Worm (Caenorhabditis elegans) whole organism, L4 larva: Measurements from ENCODE around the gene ddx-23.

Experiments used
- D1046.2 ChIP-seq: fragments of 200-800 bp; sonication (Bioruptor generic); IDR thresholded peaks from 2 replicates; pipeline ENCODE4 v1.3.6; 2022; ENCODE audit warnings: missing genetic modification characterization, missing compliant biosample characterization
- F26F4.8 ChIP-seq: fragments of 200-800 bp; sonication (Bioruptor generic); conservative IDR thresholded peaks from 2 replicates; pipeline ENCODE4 v1.3.6; 2022; ENCODE audit warnings: missing genetic modification characterization, missing compliant biosample characterization
- T20F7.1 ChIP-seq: fragments of 200-800 bp; sonication (Bioruptor generic); optimal IDR thresholded peaks from 2 replicates; lab custom pipeline; 2018; ENCODE audit warnings: mild to moderate bottlenecking, missing genetic modification characterization, missing compliant biosample characterization
- Y105C5A.15 ChIP-seq: fragments of 200-800 bp; sonication (Bioruptor generic); IDR thresholded peaks from 2 replicates; pipeline ENCODE4 v1.3.6; 2022; ENCODE audit warnings: missing genetic modification characterization, missing compliant biosample characterization
- Y5F2A.4 ChIP-seq: fragments of 200-800 bp; sonication (Bioruptor generic); optimal IDR thresholded peaks from 2 replicates; lab custom pipeline; 2018; ENCODE audit warnings: mild to moderate bottlenecking, missing genetic modification characterization, missing compliant biosample characterization
- Y75B8A.6 ChIP-seq: fragments of 200-800 bp; sonication (Bioruptor generic); IDR thresholded peaks from 2 replicates; pipeline ENCODE4 v1.3.6; 2022; ENCODE audit warnings: missing genetic modification reagents, missing genetic modification characterization, missing compliant biosample characterization
- aha-1 ChIP-seq: fragments of 150-350 bp; peaks from one replicate; lab custom pipeline; 2014; ENCODE audit warnings: missing biosample characterization, missing genetic modification characterization
- arid-1 ChIP-seq: fragments of 200-800 bp; sonication (Bioruptor generic); conservative IDR thresholded peaks from 2 replicates; pipeline ENCODE4 v1.3.6; 2022; ENCODE audit warnings: missing genetic modification reagents, missing genetic modification characterization, missing compliant biosample characterization
- ceh-28 ChIP-seq: fragments of 150-350 bp; optimal IDR thresholded peaks from 2 replicates; lab custom pipeline; 2014; ENCODE audit warnings: missing biosample characterization, missing genetic modification reagents, missing genetic modification characterization
- daf-16 ChIP-seq, 3 experiments: sonication (generic microtip); optimal IDR thresholded peaks; 2 replicates each; lab custom pipeline; 2016 to 2017; ENCODE audit warnings: missing genetic modification characterization in 3 of 3, missing genetic modification reagents in 3 of 3, mild to moderate bottlenecking in 2 of 3, missing compliant biosample characterization in 2 of 3, missing biosample characterization in 1 of 3, moderate library complexity in 1 of 3
- daf-8 ChIP-seq: fragments of 200-800 bp; sonication (Bioruptor generic); IDR thresholded peaks from 2 replicates; pipeline ENCODE4 v1.3.6; 2022; ENCODE audit warnings: missing genetic modification characterization, missing compliant biosample characterization
- dpl-1 ChIP-seq: fragments of 150-350 bp; optimal IDR thresholded peaks from 2 replicates; lab custom pipeline; 2014; ENCODE audit warnings: missing biosample characterization, missing genetic modification reagents, missing genetic modification characterization
- duxl-1 ChIP-seq: sonication (generic microtip); optimal IDR thresholded peaks from 2 replicates; lab custom pipeline; 2016; ENCODE audit warnings: mild to moderate bottlenecking, missing genetic modification characterization, moderate library complexity, missing compliant biosample characterization; ENCODE audit not compliant: poor library complexity
- dve-1 ChIP-seq: sonication (generic microtip); optimal IDR thresholded peaks from 2 replicates; lab custom pipeline; 2017; ENCODE audit warnings: antibody characterized with exemption, mild to moderate bottlenecking, missing genetic modification characterization, missing compliant biosample characterization; ENCODE audit not compliant: insufficient read depth
- fkh-10 ChIP-seq: fragments of 150-350 bp; optimal IDR thresholded peaks from 2 replicates; lab custom pipeline; 2014; ENCODE audit warnings: missing biosample characterization, missing genetic modification reagents, missing genetic modification characterization
- hlh-11 ChIP-seq: fragments of 200-800 bp; sonication (Bioruptor generic); optimal IDR thresholded peaks from 2 replicates; lab custom pipeline; 2018; ENCODE audit warnings: mild to moderate bottlenecking, missing genetic modification characterization, missing compliant biosample characterization
- hlh-30 ChIP-seq: sonication (generic microtip); optimal IDR thresholded peaks from 2 replicates; lab custom pipeline; 2017; ENCODE audit warnings: antibody characterized with exemption, mild to moderate bottlenecking, missing genetic modification characterization, missing compliant biosample characterization; ENCODE audit not compliant: insufficient read depth
- hmg-1.1 ChIP-seq: fragments of 200-800 bp; sonication (Bioruptor generic); IDR thresholded peaks from 2 replicates; pipeline ENCODE4 v1.3.6; 2022; ENCODE audit warnings: missing genetic modification reagents, missing genetic modification characterization, missing compliant biosample characterization
- lin-15B ChIP-seq: fragments of 150-350 bp; sonication (generic microtip); optimal IDR thresholded peaks from 3 replicates; lab custom pipeline; 2014; ENCODE audit warnings: missing biosample characterization, missing genetic modification characterization
- lin-38 ChIP-seq: fragments of 200-800 bp; sonication (Bioruptor generic); IDR thresholded peaks from 2 replicates; pipeline ENCODE4 v1.3.6; 2022; ENCODE audit warnings: missing genetic modification reagents, missing genetic modification characterization, missing compliant biosample characterization
- lir-3 ChIP-seq: sonication (generic microtip); optimal IDR thresholded peaks from 2 replicates; lab custom pipeline; 2016; ENCODE audit warnings: mild to moderate bottlenecking, missing genetic modification characterization, missing compliant biosample characterization
- madf-5 ChIP-seq, 2 experiments: fragments of 200-800 bp; sonication (Bioruptor generic); IDR thresholded peaks; 2 replicates each; pipeline ENCODE4 v1.3.6; 2022; ENCODE audit warnings: missing compliant biosample characterization in 2 of 2, missing genetic modification characterization in 2 of 2
- mdl-1 ChIP-seq, 2 experiments: fragments of 150-350 bp in 1 of 2; sonication (generic microtip) in 1 of 2; optimal IDR thresholded peaks; 2 replicates each; lab custom pipeline; 2014 to 2017; ENCODE audit warnings: missing biosample characterization in 2 of 2, missing genetic modification characterization in 2 of 2
- mep-1 ChIP-seq: fragments of 150-350 bp; sonication (generic microtip); optimal IDR thresholded peaks from 3 replicates; lab custom pipeline; 2014; ENCODE audit warnings: missing biosample characterization, missing genetic modification characterization
- mes-2 ChIP-seq: sonication (generic microtip); optimal IDR thresholded peaks from 2 replicates; lab custom pipeline; 2016; ENCODE audit warnings: missing genotype, mild to moderate bottlenecking, missing genetic modification characterization, missing compliant biosample characterization; ENCODE audit not compliant: poor library complexity, severe bottlenecking
- nhr-10 ChIP-seq: fragments of 150-350 bp; optimal IDR thresholded peaks from 2 replicates; lab custom pipeline; 2014; ENCODE audit warnings: missing biosample characterization, missing genetic modification characterization
- nhr-11 ChIP-seq: fragments of 150-350 bp; optimal IDR thresholded peaks from 2 replicates; lab custom pipeline; 2014; ENCODE audit warnings: missing biosample characterization, missing genetic modification characterization
- nhr-237 ChIP-seq: sonication (generic microtip); optimal IDR thresholded peaks from 2 replicates; lab custom pipeline; 2017; ENCODE audit warnings: missing biosample characterization, missing genetic modification characterization
- nhr-25 ChIP-seq: sonication (generic microtip); optimal IDR thresholded peaks from 2 replicates; lab custom pipeline; 2017; ENCODE audit warnings: missing genetic modification characterization, mild to moderate bottlenecking, missing compliant biosample characterization, antibody characterized with exemption, moderate library complexity, borderline replicate concordance; ENCODE audit not compliant: insufficient read depth
- nhr-28 ChIP-seq: fragments of 150-350 bp; optimal IDR thresholded peaks from 2 replicates; lab custom pipeline; 2014; ENCODE audit warnings: missing biosample characterization, missing genetic modification characterization
- nhr-42 ChIP-seq: fragments of 200-800 bp; sonication (Bioruptor generic); IDR thresholded peaks from 2 replicates; pipeline ENCODE4 v1.3.6; 2022; ENCODE audit warnings: missing genetic modification characterization, missing compliant biosample characterization
- nhr-48 ChIP-seq: sonication (generic microtip); optimal IDR thresholded peaks from 2 replicates; lab custom pipeline; 2016; ENCODE audit warnings: mild to moderate bottlenecking, missing genetic modification characterization, missing compliant biosample characterization
- nhr-77 ChIP-seq: fragments of 150-350 bp; optimal IDR thresholded peaks from 2 replicates; lab custom pipeline; 2014; ENCODE audit warnings: missing biosample characterization, missing genetic modification characterization
- php-3 ChIP-seq: fragments of 200-800 bp; sonication (Bioruptor generic); IDR thresholded peaks from 2 replicates; pipeline ENCODE4 v1.3.6; 2022; ENCODE audit warnings: missing genetic modification reagents, missing genetic modification characterization, missing compliant biosample characterization
- sdz-12 ChIP-seq: fragments of 200-800 bp; sonication (Bioruptor generic); optimal IDR thresholded peaks from 2 replicates; lab custom pipeline; 2018; ENCODE audit warnings: mild to moderate bottlenecking, missing genetic modification characterization, missing compliant biosample characterization
- set-16 ChIP-seq: fragments of 200-800 bp; sonication (Bioruptor generic); IDR thresholded peaks from 2 replicates; pipeline ENCODE4 v1.3.6; 2022; ENCODE audit warnings: missing genetic modification reagents, missing genetic modification characterization, missing compliant biosample characterization
- skn-1 ChIP-seq: fragments of 150-350 bp; optimal IDR thresholded peaks from 2 replicates; lab custom pipeline; 2014; ENCODE audit warnings: missing biosample characterization, missing genetic modification characterization
- spr-1 ChIP-seq: sonication (generic microtip); optimal IDR thresholded peaks from 2 replicates; lab custom pipeline; 2016; ENCODE audit warnings: mild to moderate bottlenecking, missing genetic modification characterization, missing compliant biosample characterization
- unc-62 ChIP-seq, 3 experiments: fragments of 150-350 bp in 1 of 3; sonication (generic microtip); optimal IDR thresholded peaks in 2 of 3; peaks in 1 of 3; 1 replicate in 1 of 3; 2 replicates in 2 of 3; lab custom pipeline; 2014 to 2017; ENCODE audit warnings: missing biosample characterization in 3 of 3, missing genetic modification characterization in 3 of 3, missing genetic modification reagents in 3 of 3, missing genotype in 1 of 3
- zip-2 ChIP-seq: fragments of 150-350 bp; optimal IDR thresholded peaks from 2 replicates; lab custom pipeline; 2014; ENCODE audit warnings: missing biosample characterization, missing genetic modification characterization

ddx-23 gene

DNA sequence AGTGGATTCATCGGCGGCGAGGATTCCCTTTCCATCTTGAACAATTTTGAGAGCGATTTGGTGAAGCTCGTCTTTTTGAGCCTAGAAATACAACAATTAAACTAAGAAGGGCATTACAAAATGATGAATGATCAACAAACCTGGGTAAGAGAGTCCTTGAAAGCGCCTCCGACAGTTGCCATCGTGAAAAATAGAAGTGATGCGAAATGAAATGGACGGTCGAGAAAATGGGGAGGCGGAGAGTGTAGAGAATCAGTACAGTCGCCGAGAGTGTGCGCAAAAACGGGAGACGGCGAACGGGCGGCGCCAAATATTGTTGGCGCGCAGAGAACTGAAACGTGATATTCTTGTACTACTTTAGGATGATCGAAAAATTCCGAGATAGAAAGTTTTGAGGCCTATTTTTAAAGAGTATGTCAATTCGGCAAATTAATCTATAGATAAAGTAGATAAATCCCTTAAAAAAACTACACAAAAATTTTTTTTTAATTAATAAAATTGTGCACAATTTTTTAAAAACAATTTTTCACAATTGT lies 23.1 kb upstream of the ddx-23 start, which contains the start of gene aldo-2 (continued):
- TF ChIP-seq nhr-48 (tag; lab: Kevin White, UChicago) = no peak
- TF ChIP-seq set-16 (GFP tag; lab: Robert Waterston, UW) = no peak
- no peak for TF ChIP-seq lir-3 (tag; lab: Kevin White, UChicago)

DNA sequence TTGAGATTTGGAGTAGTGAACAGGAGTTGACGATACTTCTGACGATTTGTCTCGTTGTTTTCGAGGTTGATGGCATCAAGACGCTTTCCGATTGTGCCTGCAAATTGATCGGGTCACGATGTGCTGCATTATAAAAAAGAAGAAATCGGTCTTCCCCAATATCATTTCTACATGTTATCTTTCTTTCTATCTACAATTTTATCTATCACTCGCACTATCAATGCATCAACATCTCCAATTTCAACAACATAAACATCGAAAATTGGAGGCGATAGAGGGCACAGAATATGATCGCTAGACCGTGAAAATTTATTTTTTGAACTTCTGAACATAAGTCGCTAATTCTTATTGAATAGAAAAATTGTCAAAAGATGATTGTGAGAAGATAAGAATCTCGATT lies 22.6 kb upstream of the ddx-23 start:
- no peak for TF ChIP-seq daf-8
- TF ChIP-seq duxl-1 (tag; lab: Kevin White, UChicago) = peak; percentile 42
- peak; percentile 21 for TF ChIP-seq nhr-28 (tag; lab: Kevin White, UChicago)
- TF ChIP-seq daf-16 (GFP tag; optimal IDR thresholded peaks at IDR 0.05; lab: Kevin White, UChicago) = no peak
- TF ChIP-seq daf-16 (tag; optimal IDR thresholded peaks at IDR 0.05; lab: Kevin White, UChicago) = peak; percentile 80
- TF ChIP-seq, all 104 proteins: peak for 3

DNA sequence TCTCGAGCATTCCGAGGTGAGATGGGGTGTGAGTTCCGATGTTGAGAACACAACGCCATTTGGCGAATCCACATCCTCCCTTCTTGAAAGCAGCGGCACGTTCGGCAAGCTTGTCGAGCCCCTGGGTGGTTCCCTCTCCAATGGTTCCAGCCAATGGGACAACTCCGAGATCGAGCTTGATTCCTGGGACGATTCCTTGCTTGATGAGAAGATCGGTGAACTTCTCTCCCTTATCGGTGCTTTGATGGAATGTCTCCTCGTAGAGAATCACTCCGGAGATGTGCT lies 22.3 kb upstream of the ddx-23 start:
- peak; percentile 57; the same call in 1 of the 2 replicates for TF ChIP-seq set-16 (GFP tag; lab: Robert Waterston, UW)
- 0 out of 4 replicates have a peak, but pooled peaks of 1 of the 2 experiments have one; percentile 24 for TF ChIP-seq madf-5 (GFP tag; IDR thresholded peaks at IDR 0.05; lab: Robert Waterston, UW)
- no peak for TF ChIP-seq Y5F2A.4
- TF ChIP-seq zip-2 (tag; lab: Kevin White, UChicago) = no peak
- TF ChIP-seq daf-8 = no peak
- no peak for TF ChIP-seq F26F4.8
- TF ChIP-seq, all 104 proteins: peak for 2

DNA sequence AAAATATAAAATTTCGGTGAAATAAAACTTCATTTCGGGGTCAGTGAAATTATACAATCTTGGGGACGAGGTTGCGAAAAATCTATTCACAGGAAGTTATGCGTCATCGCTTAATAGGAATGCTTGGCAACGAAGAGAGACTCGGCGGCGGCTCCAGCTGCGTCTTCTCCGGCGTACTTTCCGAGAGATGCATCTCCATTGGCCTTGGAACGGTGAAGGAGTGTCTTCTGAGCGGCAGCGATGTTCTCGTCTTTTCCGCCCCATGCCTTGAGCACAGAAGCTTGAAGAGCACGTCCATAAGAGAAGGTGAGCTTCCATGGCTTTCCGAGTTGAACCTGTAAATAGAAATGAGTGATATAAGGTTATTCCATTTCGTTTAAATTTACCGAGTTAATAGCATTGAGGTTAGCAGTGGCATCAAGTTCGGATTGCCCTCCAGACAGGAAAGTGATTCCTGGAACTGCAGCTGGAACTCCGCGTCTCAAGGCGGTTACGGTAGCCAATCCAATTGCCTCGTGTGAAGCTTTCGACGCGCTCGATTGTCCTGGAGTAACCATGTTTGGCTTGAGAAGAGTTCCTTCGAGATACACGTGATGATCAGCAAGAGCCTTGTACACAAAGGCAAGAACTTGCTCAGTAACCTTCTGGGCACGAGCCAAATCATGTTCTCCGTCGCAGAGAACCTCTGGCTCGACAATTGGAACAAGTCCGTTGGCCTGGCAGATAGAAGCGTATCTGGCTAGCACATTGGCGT lies 21.8 kb upstream of the ddx-23 start:
- TF ChIP-seq hmg-1.1 (GFP tag; lab: Robert Waterston, UW) = no peak
- TF ChIP-seq hlh-11 = no peak
- TF ChIP-seq set-16 (GFP tag; lab: Robert Waterston, UW) = peak; percentile 67
- TF ChIP-seq nhr-237 = no peak
- TF ChIP-seq skn-1 (tag; lab: Kevin White, UChicago) = peak; percentile 22
- no peak for TF ChIP-seq ceh-28 (tag; lab: Kevin White, UChicago)
- no peak for TF ChIP-seq arid-1
- TF ChIP-seq aha-1 (tag; lab: Kevin White, UChicago) = peak; percentile 94
- 0 out of 2 replicates have a peak, but pooled peaks have one; percentile 47 for TF ChIP-seq D1046.2 (GFP tag; lab: Robert Waterston, UW)
- TF ChIP-seq T20F7.1 (GFP tag; lab: Kevin White, UChicago) = peak; percentile 12
- 0 out of 2 replicates have a peak, but pooled peaks have one; percentile 5 for TF ChIP-seq nhr-42 (GFP tag; lab: Robert Waterston, UW)
- TF ChIP-seq php-3 (GFP tag; lab: Robert Waterston, UW) = 0 out of 2 replicates have a peak, but pooled peaks have one; percentile 8
- TF ChIP-seq, all 104 proteins: peak for 7

DNA sequence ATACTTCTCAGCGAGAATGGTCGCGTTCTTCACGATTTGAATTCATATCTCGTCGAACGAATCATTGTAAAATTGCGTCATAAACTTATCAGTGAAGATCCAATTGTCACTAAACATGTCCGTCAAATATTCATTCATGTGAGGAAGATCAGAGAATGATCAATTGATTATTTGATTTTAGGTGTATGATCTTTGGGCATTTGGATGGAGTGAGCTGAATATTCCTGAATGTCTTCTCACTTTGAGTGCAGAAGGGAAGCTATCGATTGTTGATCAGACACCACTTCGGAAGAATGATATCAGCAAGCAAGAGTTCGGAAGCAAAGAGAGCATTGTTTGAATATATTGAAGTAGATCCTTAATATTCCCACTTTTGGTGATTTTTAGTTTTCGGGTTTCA lies 21.2 kb upstream of the ddx-23 start:
- TF ChIP-seq mes-2 (tag; lab: Kevin White, UChicago) (peak; percentile 42), unc-62 (GFP tag; optimal IDR thresholded peaks at IDR 0.05 in 1 of 2; lab: Kevin White, UChicago) (peak in 1 of 2 experiments; percentile 98), unc-62 (tag; optimal IDR thresholded peaks at IDR 0.05; lab: Kevin White, UChicago) (no peak), hlh-30 (peak; percentile 55), lin-15B (tag; lab: Kevin White, UChicago) (no peak), lin-38 (peak; percentile 40; the same call in 1 of the 2 replicates), fkh-10 (GFP tag; lab: Kevin White, UChicago) (no peak), mep-1 (tag; lab: Kevin White, UChicago) (peak; percentile 80), spr-1 (tag; lab: Kevin White, UChicago) (peak; percentile 22), dve-1 (tag; lab: Kevin White, UChicago) (peak; percentile 96), nhr-10 (tag; lab: Kevin White, UChicago) (peak; percentile 64), nhr-77 (tag; lab: Kevin White, UChicago) (peak; percentile 61), dpl-1 (GFP tag; lab: Kevin White, UChicago) (peak; percentile 11), Y75B8A.6 (peak; percentile 68), Y5F2A.4 (peak; percentile 37), nhr-11 (tag; lab: Kevin White, UChicago) (no peak), sdz-12 (GFP tag; lab: Kevin White, UChicago) (no peak), T20F7.1 (GFP tag; lab: Kevin White, UChicago) (peak; percentile 74), mdl-1 (tag; optimal IDR thresholded peaks at IDR 0.05; lab: Kevin White, UChicago) (peak in 1 of 2 experiments; percentile 31), daf-16 (GFP tag; optimal IDR thresholded peaks at IDR 0.05; lab: Kevin White, UChicago) (no peak), daf-16 (tag; optimal IDR thresholded peaks at IDR 0.05; lab: Kevin White, UChicago) (peak; percentile 58), Y105C5A.15 (GFP tag; lab: Robert Waterston, UW) (no peak), nhr-25 (tag; lab: Kevin White, UChicago) (peak; percentile 85)
